Worm (Caenorhabditis elegans): ENCODE results near the gene unc-130.

The unc-130 gene

DNA sequence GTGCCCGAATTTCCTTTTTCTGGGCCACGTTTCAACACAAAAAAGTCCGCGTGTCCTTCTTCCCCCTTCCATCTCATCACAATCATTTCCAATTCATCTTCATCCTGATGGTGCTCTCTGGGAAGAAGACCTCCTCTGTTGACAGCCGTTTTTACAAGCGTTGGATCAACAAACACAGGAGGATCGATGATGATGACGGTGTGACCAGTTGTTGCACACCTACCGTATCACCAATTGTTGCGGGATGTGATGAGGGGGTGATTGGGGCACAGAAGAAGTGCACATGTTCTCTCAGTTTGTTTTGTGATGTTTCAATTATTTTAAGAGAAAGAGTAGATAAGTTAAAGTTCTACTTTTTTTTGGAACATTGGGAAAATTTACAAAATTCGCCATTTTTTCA lies 6.3 kb upstream of the unc-130 start:
- no peak for TF ChIP-seq unc-62 (GFP tag; optimal IDR thresholded peaks at IDR 0.05)

DNA sequence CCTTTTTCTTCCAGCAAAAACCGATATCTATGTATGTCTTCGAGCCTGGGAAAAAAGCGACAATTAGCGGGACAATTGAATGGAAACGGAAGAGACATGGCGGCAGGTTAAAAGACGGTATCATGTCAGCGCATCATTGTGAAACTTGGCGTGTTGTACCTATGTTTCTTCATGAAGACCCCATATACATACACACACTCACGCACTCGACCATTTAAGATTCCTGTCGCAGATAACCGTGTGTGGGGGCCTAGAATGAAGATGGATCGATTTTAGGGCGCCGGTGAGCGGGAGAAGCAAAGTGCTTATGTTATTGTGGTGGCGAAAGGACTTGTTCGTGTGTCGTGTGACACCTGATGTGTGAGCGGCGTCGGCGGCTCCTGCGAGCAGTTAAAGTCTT lies 4.9 kb upstream of the unc-130 start:
- TF ChIP-seq unc-62 (GFP tag; optimal IDR thresholded peaks at IDR 0.05), result no peak

DNA sequence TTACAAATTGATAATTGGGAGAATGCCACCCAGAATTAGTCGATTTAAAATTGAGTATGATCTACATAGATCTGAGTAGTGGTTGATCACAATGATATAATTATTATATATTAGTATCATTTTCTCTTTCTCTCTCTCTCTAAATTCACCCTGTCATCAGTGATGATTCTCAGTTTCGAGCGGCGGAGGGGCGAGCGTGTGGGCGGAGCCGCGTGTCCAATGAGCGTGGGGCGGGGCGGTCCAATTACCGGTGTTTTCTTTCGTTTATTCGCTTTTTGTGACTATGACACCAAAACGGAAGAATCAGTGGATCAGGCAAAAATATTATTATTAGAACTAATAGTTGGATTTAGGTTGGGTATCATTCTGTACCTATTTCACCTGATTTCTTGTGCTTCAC lies 1.8 kb upstream of the unc-130 start:
- TF ChIP-seq unc-62 (GFP tag; optimal IDR thresholded peaks at IDR 0.05), result no peak

DNA sequence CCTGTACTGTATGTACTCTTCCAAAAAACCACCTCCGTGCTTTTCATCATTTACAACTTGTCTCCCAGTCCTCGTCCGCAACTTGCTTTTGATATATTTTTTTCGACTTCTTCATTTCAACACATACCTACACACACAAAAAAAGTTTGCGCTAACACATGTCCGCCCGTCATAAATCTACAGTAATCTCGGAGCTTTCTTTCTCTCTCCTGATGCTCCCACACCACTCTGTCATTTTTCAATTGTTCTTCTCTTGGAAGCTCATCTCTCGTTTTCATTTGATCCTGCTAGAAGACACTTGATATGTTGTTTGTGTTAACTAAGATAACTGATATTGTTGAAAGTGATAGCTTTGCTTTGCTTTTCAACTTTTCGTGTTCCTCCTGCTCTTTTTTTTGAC lies 589 bp upstream of the unc-130 start:
- no peak for TF ChIP-seq unc-62 (GFP tag; optimal IDR thresholded peaks at IDR 0.05)

DNA sequence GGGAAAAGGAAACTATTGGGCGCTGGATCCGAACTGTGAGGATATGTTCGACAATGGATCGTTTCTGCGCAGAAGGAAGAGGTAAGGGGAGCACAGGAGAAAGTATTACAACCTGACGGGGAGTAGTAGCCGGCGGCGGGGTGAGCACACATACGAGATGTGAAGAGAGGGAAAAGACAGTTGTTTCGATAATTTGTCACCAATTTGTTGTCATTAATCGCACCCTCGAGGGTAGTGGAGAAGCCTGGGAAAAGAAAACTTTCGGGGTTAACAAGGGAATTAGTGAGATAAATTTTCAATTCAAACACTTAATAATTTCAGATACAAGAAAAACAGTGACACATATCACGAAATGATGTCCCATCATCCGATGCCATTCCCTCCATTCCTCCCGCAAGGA lies 1.2 kb downstream of the unc-130 start:
- TF ChIP-seq unc-62 (GFP tag; optimal IDR thresholded peaks at IDR 0.05), result no peak

DNA sequence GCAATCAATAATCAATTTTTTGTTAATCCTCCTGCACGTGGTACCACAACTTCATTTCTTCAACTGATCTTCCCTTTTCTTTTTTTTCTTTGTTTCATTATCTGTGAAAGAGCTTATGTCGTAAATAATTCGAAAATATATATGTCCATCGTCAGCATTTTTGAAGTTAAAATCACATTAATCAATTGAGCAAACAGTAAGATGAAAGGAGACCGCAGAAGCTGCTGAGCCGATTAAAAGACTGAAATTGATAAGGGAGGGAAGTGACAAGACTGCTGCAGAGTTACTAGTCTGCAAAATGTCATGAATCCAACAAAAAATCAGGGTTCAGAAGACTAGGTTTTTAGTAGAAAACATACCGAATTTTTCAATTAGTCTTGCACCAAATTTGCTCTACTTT lies 2.0 kb downstream of the unc-130 start:
- TF ChIP-seq unc-62 (GFP tag; optimal IDR thresholded peaks at IDR 0.05), result no peak

DNA sequence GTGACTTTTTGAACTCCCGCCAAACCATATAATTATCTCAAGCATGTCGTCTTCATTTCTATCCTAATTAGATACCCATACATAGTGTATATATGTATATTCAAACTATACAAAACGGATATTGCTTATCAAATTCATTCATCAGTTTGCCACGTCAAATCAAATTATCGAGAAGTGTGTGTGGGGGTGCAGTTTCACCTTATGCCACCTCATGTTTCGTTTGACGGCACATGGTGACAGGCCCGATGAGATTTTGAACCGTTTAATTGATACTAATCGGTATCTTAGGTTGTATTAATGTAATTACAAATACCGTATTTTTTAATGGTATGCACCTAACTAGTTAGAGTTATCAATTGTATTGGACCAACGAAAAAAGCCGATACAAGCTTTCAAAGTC lies 2.9 kb downstream of the unc-130 start:
- TF ChIP-seq unc-62 (GFP tag; optimal IDR thresholded peaks at IDR 0.05), result no peak

DNA sequence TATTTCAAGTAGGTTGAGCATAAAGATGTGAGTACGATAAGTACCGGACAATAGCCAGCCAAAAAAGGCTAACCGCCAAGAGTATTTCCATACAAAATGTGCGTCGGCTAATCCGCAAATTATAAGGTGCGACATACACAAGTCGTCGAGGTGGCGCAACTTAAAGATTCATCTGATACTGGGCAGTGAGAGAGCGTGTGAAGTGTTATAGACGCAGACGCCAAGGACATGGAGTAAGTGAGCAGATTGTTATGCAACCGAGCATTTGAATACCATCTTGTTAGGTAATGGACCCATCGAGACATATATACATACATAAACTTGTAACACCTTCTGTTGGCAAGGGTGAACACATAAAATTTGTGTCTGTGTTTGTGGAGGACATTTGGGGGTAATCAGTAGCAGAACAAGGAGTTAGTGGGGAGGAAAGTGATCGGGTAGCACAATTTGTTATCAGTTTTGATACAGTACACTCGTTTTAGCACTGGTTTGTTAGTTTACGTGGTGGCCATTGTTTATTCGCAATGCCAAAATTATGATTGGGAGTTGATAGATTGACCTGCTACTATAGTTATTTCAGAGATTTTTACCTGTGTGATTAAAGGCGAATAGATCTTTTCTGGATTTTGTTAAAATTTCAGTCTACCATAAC lies 3.6 kb downstream of the unc-130 start:
- no peak for TF ChIP-seq unc-62 (GFP tag; optimal IDR thresholded peaks at IDR 0.05)

DNA sequence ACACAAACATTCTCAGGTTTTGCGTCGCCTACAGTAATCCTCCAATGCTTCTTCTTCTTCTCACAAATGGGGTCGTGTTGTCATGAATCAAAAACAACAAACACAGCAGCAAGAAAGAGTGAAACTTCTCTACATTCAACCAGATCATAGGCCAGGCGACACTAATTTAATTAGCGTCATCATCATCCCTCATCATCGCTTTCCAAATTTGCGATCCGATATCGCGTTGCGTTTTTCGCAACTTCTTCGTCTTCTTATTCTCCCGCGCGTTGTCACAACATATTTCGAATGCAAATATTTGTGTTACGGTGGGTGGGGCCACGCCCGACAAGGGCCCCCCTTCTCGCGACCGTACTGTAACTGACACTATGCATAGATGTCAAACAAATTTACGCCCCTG lies 4.7 kb downstream of the unc-130 start:
- TF ChIP-seq unc-62 (GFP tag; optimal IDR thresholded peaks at IDR 0.05), result no peak

DNA sequence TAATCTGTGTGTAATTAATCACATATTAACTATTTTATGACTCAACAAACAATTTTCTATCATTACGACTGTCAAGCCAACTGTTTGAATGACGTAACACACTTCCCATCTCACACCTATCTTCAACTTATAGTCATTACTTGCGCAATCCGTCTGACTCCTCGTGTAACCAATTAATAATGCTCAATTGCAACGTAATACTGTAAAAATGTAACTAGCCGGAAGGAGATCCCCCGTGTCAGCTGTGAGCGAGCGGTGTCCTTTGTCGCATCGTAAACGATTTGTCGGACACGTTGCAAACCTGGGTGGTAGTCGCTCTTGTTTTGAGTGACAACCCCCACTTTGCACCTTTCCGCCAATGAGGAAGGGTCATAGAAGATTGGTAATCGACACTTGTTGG lies 6.4 kb downstream of the unc-130 start:
- no peak for TF ChIP-seq unc-62 (GFP tag; optimal IDR thresholded peaks at IDR 0.05)

DNA sequence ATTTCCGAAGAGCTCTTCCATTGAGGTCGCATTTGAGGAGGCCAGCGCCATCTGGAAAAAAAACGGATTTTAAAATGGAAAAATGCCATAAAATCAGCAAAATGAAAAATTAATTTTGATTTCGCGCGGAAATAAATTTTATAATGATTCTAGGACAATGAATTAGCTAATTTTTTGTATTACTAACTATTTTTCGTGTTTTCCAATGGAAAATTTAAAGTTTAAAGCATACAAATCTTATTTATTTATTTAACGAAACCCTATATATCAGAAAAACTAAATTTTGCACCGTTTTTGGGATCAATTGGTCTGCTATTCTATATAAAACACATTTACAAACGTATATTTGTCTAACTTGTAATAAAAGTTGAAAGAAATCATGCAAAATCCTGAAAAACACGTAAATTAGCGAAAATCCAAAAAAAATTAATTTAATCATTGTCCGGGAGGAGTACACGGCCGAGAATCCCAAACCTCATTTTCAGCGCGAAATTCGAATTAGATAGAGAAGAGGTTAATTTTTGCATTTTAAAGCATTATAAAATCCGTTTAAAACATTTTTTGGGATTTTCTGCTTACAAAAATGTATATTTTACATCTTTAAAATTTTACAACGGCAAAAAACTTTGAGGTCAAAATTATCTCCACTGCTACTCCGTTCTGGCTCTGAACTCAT lies 8.5 kb downstream of the unc-130 start, which contains the start of gene C47G2.3:
C47G2.3 (minus strand) TSS at position 51 of the 676 bp plus-strand sequence.
- TF ChIP-seq unc-62 (GFP tag; optimal IDR thresholded peaks at IDR 0.05), result no peak

DNA sequence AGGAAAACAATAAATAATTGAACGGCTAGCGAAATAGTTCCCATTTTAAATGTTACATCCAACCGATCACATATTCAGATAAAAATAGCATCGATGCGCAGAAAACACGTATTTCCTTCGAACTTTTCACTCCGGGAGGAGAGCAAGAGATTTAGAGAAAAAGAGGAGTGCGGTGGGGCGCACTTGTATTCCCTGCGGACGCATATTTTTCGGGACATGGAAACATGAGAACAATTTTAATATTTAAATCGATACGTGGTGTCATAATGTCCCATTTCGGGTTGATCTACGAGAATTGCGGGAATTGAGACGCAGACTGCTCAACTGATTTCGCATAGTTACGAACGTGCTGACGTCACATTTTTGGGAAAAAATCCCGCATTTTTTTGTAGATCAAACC lies 11.7 kb downstream of the unc-130 start, which contains the start of gene C47G2.4:
C47G2.4 (minus strand) TSS at position 174 of the 400 bp plus-strand sequence.
- no peak for TF ChIP-seq unc-62 (GFP tag; optimal IDR thresholded peaks at IDR 0.05)

DNA sequence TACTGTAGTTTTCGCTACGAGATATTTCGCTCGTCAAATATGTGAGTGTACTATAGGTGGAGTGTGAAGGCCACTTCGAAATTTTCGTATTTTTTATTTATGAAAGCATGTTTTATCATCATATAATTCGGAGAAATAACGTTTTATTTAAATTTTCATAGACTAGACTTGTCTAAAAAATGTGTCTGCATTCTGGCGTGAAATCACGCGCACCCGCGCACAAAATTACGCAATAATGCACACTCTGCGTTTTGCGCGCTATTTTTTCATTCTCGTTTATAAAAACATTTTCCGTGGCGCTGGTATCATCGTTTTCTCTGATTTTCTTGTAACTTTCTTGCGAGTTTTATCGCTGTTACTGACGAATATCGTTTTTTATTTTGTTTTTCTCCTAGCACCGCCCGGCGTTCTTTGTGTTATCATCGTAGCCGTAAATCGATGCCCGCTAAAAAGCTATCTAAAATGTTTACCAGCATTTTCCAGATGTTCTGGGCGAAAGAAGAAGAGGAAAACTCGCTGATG lies 15.5 kb downstream of the unc-130 start, which contains the start of gene saps-1:
saps-1 (plus strand) TSS at position 472 of the 522 bp plus-strand sequence.
- TF ChIP-seq unc-62 (GFP tag; optimal IDR thresholded peaks at IDR 0.05), result no peak

DNA sequence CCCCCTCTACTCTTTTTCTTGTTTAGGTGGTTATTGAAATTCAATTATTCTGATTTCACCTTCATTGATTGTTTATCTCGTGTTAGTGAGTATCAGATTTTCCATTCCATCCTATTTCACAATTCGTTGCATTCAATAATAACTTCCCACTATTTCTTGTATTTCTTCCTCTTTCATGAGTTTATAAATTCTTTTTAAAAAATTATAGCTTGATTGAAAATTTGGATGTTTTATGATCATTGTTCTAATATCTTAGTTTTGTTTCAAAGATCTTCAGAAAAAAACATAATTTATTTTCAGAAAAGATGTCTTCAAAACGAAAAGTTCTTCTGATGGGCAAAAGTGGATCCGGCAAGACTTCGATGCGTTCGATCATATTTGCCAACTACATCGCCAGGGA lies 19.3 kb downstream of the unc-130 start, which contains the start of gene raga-1:
raga-1 (plus strand) TSS at position 301 of the 400 bp plus-strand sequence.
- no peak for TF ChIP-seq unc-62 (GFP tag; optimal IDR thresholded peaks at IDR 0.05)

DNA sequence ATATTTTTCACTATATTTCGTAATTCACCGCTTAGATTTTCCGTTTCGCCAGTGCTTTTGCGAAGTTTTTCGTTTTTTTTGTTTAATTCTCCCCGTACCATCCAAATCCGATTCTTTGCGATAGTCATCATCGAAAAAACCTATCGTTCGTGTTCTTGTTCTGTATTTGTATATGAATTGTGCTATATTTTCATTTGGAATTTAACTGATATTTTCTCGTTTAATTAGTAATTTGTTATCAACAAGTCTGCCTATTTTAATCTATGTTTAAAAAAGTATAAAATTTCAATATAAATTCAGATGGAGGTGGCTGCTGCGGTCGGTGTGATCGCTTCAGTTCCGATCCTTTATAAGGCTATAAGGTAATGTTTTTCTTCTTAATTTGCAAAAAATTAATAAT lies 20.8 kb downstream of the unc-130 start, which contains the start of gene samp-1:
samp-1 (plus strand) TSS at position 301 of the 400 bp plus-strand sequence.
- TF ChIP-seq unc-62 (GFP tag; optimal IDR thresholded peaks at IDR 0.05), result no peak

DNA sequence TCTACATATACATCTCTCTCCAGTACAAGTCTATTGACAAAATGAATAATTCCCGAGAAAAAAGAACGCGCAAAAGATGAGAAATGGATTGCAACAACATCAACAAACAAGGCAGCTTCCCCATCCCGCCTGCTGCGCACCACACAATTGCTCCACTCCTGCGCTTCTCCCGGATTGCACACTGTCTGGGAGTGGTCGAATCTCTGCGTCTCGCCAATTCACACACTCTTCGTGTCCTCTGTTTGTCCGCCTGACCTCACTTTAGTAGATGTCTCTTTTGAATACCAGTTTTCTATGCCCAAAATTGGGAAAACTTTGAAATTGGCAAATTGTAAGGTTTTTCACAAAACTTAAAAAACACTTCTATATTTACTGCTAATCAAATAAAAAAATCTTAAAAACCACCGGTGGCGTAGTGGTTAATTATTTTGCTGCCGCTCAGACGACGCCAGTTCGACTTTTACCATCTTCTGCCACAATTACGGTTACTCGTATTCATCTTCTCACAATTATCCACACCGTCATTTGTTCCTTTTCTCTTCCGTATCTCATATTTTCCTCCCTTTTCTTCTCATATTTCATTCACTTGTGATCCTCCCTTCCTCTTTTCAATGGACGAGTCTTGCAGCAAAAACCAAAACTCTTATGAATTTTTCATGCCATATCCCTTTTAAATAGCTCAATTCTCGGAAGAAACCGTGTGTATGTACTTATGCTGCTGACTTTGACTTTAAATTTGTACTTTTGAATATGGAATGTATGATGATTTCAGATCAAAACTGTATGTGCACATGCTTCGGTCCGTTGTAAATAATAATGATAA lies 24.1 kb downstream of the unc-130 start, which contains the start of gene rsf-1:
rsf-1 (plus strand) TSS at position 773 of the 823 bp plus-strand sequence.
- no peak for TF ChIP-seq unc-62 (GFP tag; optimal IDR thresholded peaks at IDR 0.05)
